Fruit fly (Drosophila melanogaster) whole organism, embryonic: ENCODE data around the gene Fkbp59.

ENCODE experiments used
- CG10321 ChIP-seq: fragments of 200-800 bp; sonication (Bioruptor generic); IDR thresholded peaks from 2 replicates; pipeline ENCODE4 v1.3.6; 2022; ENCODE audit warnings: missing biosample characterization, missing genetic modification characterization
- CG10565 ChIP-seq: fragments of 200-800 bp; sonication (Bioruptor generic); optimal IDR thresholded peaks from 3 replicates; lab custom pipeline; 2016; ENCODE audit warnings: missing biosample characterization, mild to moderate bottlenecking, missing genetic modification characterization
- CG11398 ChIP-seq: fragments of 200-800 bp; sonication (Bioruptor generic); optimal IDR thresholded peaks from 2 replicates; lab custom pipeline; 2016; ENCODE audit warnings: missing biosample characterization, missing genetic modification characterization
- CG17186 ChIP-seq: fragments of 200-800 bp; sonication (Bioruptor generic); optimal IDR thresholded peaks from 3 replicates; lab custom pipeline; 2017; ENCODE audit warnings: missing biosample characterization, missing genetic modification reagents, missing genetic modification characterization
- CG2129 ChIP-seq: fragments of 200-800 bp; sonication (Bioruptor generic); IDR thresholded peaks from 2 replicates; pipeline ENCODE4 v1.3.6; 2022; ENCODE audit warnings: missing biosample characterization, missing genetic modification characterization; ENCODE audit not compliant: partially characterized antibody
- CG2875 ChIP-seq: fragments of 200-800 bp; sonication (Bioruptor generic); optimal IDR thresholded peaks from 2 replicates; lab custom pipeline; 2017; ENCODE audit warnings: missing biosample characterization, mild to moderate bottlenecking, missing genetic modification characterization, missing genetic modification reagents
- CG3163 ChIP-seq: fragments of 200-800 bp; sonication (Bioruptor generic); optimal IDR thresholded peaks from 3 replicates; lab custom pipeline; 2016; ENCODE audit warnings: missing biosample characterization, missing genetic modification characterization
- CG32532 ChIP-seq: fragments of 200-800 bp; sonication (Bioruptor generic); IDR thresholded peaks from 2 replicates; pipeline ENCODE4 v1.3.6; 2022; ENCODE audit warnings: missing biosample characterization, missing genetic modification characterization
- CG32767 ChIP-seq: fragments of 200-800 bp; sonication (Bioruptor generic); IDR thresholded peaks from 2 replicates; pipeline ENCODE4 v1.3.6; 2022; ENCODE audit warnings: missing biosample characterization, missing genetic modification characterization
- CG3281 ChIP-seq: fragments of 200-800 bp; sonication (Bioruptor generic); optimal IDR thresholded peaks from 3 replicates; lab custom pipeline; 2017; ENCODE audit warnings: missing biosample characterization, mild to moderate bottlenecking, missing genetic modification characterization
- CG3407 ChIP-seq: fragments of 200-800 bp; sonication (Bioruptor generic); optimal IDR thresholded peaks from 2 replicates; lab custom pipeline; 2018; ENCODE audit warnings: missing biosample characterization, mild to moderate bottlenecking, missing genetic modification characterization
- CG34422 ChIP-seq: fragments of 200-800 bp; sonication (Bioruptor generic); IDR thresholded peaks from 3 replicates; pipeline ENCODE4 v1.3.6; 2022; ENCODE audit warnings: missing biosample characterization, missing genetic modification characterization
- CG3726 ChIP-seq: fragments of 200-800 bp; sonication (Bioruptor generic); IDR thresholded peaks from 3 replicates; pipeline ENCODE4, ENCODE4 v1.3.6; 2022; ENCODE audit warnings: missing biosample characterization, missing genetic modification characterization
- CG4404 ChIP-seq: fragments of 200-800 bp; sonication (Bioruptor generic); IDR thresholded peaks from 2 replicates; pipeline ENCODE4 v1.3.6; 2022; ENCODE audit warnings: missing biosample characterization, missing genetic modification characterization
- CG4707 ChIP-seq: fragments of 200-800 bp; sonication (Bioruptor generic); optimal IDR thresholded peaks from 2 replicates; lab custom pipeline; 2018; ENCODE audit warnings: missing biosample characterization, mild to moderate bottlenecking, missing genetic modification characterization, moderate library complexity
- CG6254 ChIP-seq: fragments of 200-800 bp; sonication (Bioruptor generic); optimal IDR thresholded peaks from 3 replicates; lab custom pipeline; 2017; ENCODE audit warnings: mild to moderate bottlenecking, missing biosample characterization, missing genetic modification reagents, missing genetic modification characterization
- CG7987 ChIP-seq: fragments of 200-800 bp; sonication (Bioruptor generic); optimal IDR thresholded peaks from 2 replicates; lab custom pipeline; 2018; ENCODE audit warnings: missing biosample characterization, mild to moderate bottlenecking, missing genetic modification characterization, moderate library complexity
- CG8944 ChIP-seq: fragments of 200-800 bp; sonication (Bioruptor generic); optimal IDR thresholded peaks from 3 replicates; lab custom pipeline; 2016; ENCODE audit warnings: missing biosample characterization, missing genetic modification characterization
- Chrac-16 ChIP-seq: fragments of 200-800 bp; sonication (Bioruptor generic); optimal IDR thresholded peaks from 3 replicates; lab custom pipeline; 2016; ENCODE audit warnings: missing biosample characterization, missing genetic modification characterization
- E2f2 ChIP-seq: fragments of 200-800 bp; sonication (Bioruptor generic); IDR thresholded peaks from 2 replicates; pipeline ENCODE4 v1.3.6; 2022; ENCODE audit warnings: missing biosample characterization, missing genetic modification characterization
- ERR ChIP-seq: fragments of 200-800 bp; sonication (Bioruptor generic); optimal IDR thresholded peaks from 2 replicates; lab custom pipeline; 2016; ENCODE audit warnings: missing biosample characterization, missing genetic modification characterization
- Ets97D ChIP-seq: fragments of 200-800 bp; sonication (Bioruptor generic); optimal IDR thresholded peaks from 3 replicates; lab custom pipeline; 2016; ENCODE audit warnings: missing biosample characterization, missing genetic modification characterization
- Hand ChIP-seq: fragments of 200-800 bp; sonication (Bioruptor generic); optimal IDR thresholded peaks from 2 replicates; lab custom pipeline; 2017; ENCODE audit warnings: mild to moderate bottlenecking, missing biosample characterization, missing genetic modification reagents, missing genetic modification characterization
- Max ChIP-seq: fragments of 200-800 bp; sonication (Bioruptor generic); optimal IDR thresholded peaks from 2 replicates; lab custom pipeline; 2016; ENCODE audit warnings: missing biosample characterization, mild to moderate bottlenecking, missing genetic modification characterization
- Neu2 ChIP-seq: fragments of 200-800 bp; sonication (Bioruptor generic); optimal IDR thresholded peaks from 3 replicates; lab custom pipeline; 2016; ENCODE audit warnings: missing biosample characterization, missing genetic modification characterization, borderline replicate concordance
- NfI ChIP-seq: fragments of 200-800 bp; sonication (Bioruptor generic); optimal IDR thresholded peaks from 3 replicates; lab custom pipeline; 2018; ENCODE audit warnings: missing biosample characterization, mild to moderate bottlenecking, missing genetic modification characterization, moderate library complexity
- Ravus ChIP-seq: fragments of 200-800 bp; sonication (Bioruptor generic); IDR thresholded peaks from 2 replicates; pipeline ENCODE4 v1.3.6; 2022; ENCODE audit warnings: missing biosample characterization, missing genetic modification characterization
- Side ChIP-seq: fragments of 200-800 bp; sonication (Bioruptor generic); optimal IDR thresholded peaks from 2 replicates; lab custom pipeline; 2016; ENCODE audit warnings: missing biosample characterization, missing genetic modification characterization
- ac ChIP-seq: fragments of 200-800 bp; sonication (Bioruptor generic); optimal IDR thresholded peaks from 3 replicates; lab custom pipeline; 2017; ENCODE audit warnings: missing biosample characterization, mild to moderate bottlenecking, missing genetic modification characterization
- ash1 ChIP-seq: fragments of 200-800 bp; sonication (Bioruptor generic); optimal IDR thresholded peaks from 2 replicates; lab custom pipeline; 2018; ENCODE audit warnings: missing biosample characterization, mild to moderate bottlenecking, missing genetic modification characterization
- cas ChIP-seq: fragments of 200-800 bp; sonication (Bioruptor generic); IDR thresholded peaks from 2 replicates; pipeline ENCODE4 v1.3.6; 2022; ENCODE audit warnings: missing biosample characterization, missing genetic modification characterization
- crol ChIP-seq: fragments of 200-800 bp; sonication (Bioruptor generic); IDR thresholded peaks from 2 replicates; pipeline ENCODE4 v1.3.6; 2022; ENCODE audit warnings: missing biosample characterization, missing genetic modification characterization
- dmrt99B ChIP-seq: fragments of 200-800 bp; sonication (Bioruptor generic); optimal IDR thresholded peaks from 2 replicates; lab custom pipeline; 2018; ENCODE audit warnings: missing biosample characterization, mild to moderate bottlenecking, missing genetic modification characterization, moderate library complexity
- ems ChIP-seq: fragments of 200-800 bp; sonication (Bioruptor generic); optimal IDR thresholded peaks from 3 replicates; lab custom pipeline; 2016; ENCODE audit warnings: missing biosample characterization, missing genetic modification characterization
- fru ChIP-seq: fragments of >200 bp; optimal IDR thresholded peaks from 2 replicates; lab custom pipeline; 2017
- ftz-f1 ChIP-seq: fragments of 200-800 bp; sonication (Bioruptor generic); optimal IDR thresholded peaks from 2 replicates; lab custom pipeline; 2016; ENCODE audit warnings: missing biosample characterization, missing genetic modification characterization
- gcm ChIP-seq: fragments of 200-800 bp; sonication (Bioruptor generic); optimal IDR thresholded peaks from 2 replicates; lab custom pipeline; 2019; ENCODE audit warnings: missing biosample characterization, mild to moderate bottlenecking, missing genetic modification characterization, moderate library complexity
- gem ChIP-seq: fragments of 200-800 bp; sonication (Bioruptor generic); optimal IDR thresholded peaks from 2 replicates; lab custom pipeline; 2019; ENCODE audit warnings: missing biosample characterization, mild to moderate bottlenecking, missing genetic modification characterization, moderate library complexity
- gfzf ChIP-seq: fragments of 200-800 bp; sonication (Bioruptor generic); optimal IDR thresholded peaks from 2 replicates; lab custom pipeline; 2016; ENCODE audit warnings: missing biosample characterization, mild to moderate bottlenecking, missing genetic modification characterization, moderate library complexity
- inv ChIP-seq: fragments of 200-800 bp; sonication (Bioruptor generic); IDR thresholded peaks from 2 replicates; pipeline ENCODE4 v1.3.6; 2022; ENCODE audit warnings: missing biosample characterization, missing genetic modification characterization; ENCODE audit not compliant: partially characterized antibody
- ken ChIP-seq: fragments of 200-800 bp; sonication (Bioruptor generic); IDR thresholded peaks from 3 replicates; pipeline ENCODE4 v1.3.6; 2022; ENCODE audit warnings: missing biosample characterization, missing genetic modification characterization
- luna ChIP-seq: fragments of 200-800 bp; sonication (Bioruptor generic); optimal IDR thresholded peaks from 2 replicates; lab custom pipeline; 2016; ENCODE audit warnings: missing biosample characterization, missing genetic modification characterization
- p53 ChIP-seq: fragments of 200-800 bp; sonication (Bioruptor generic); optimal IDR thresholded peaks from 2 replicates; lab custom pipeline; 2016; ENCODE audit warnings: missing biosample characterization, missing genetic modification characterization
- pros ChIP-seq: fragments of 200-800 bp; sonication (Bioruptor generic); optimal IDR thresholded peaks from 3 replicates; lab custom pipeline; 2019; ENCODE audit warnings: missing biosample characterization, mild to moderate bottlenecking, missing genetic modification characterization, moderate library complexity
- run ChIP-seq: fragments of 200-800 bp; sonication (Bioruptor generic); optimal IDR thresholded peaks from 3 replicates; lab custom pipeline; 2018; ENCODE audit warnings: missing biosample characterization, mild to moderate bottlenecking, missing genetic modification characterization
- scrt ChIP-seq: fragments of 200-800 bp; sonication (Bioruptor generic); optimal IDR thresholded peaks from 2 replicates; lab custom pipeline; 2018; ENCODE audit warnings: missing biosample characterization, mild to moderate bottlenecking, missing genetic modification characterization, moderate library complexity
- so ChIP-seq: fragments of 200-800 bp; sonication (Bioruptor generic); IDR thresholded peaks from 3 replicates; pipeline ENCODE4 v1.3.6; 2022; ENCODE audit warnings: missing biosample characterization, missing genetic modification characterization
- tin ChIP-seq: fragments of 200-800 bp; sonication (Bioruptor generic); optimal IDR thresholded peaks from 3 replicates; lab custom pipeline; 2016; ENCODE audit warnings: missing biosample characterization, missing genetic modification characterization
- tup ChIP-seq: fragments of 200-800 bp; sonication (Bioruptor generic); optimal IDR thresholded peaks from 2 replicates; lab custom pipeline; 2016; ENCODE audit warnings: missing biosample characterization, mild to moderate bottlenecking, missing genetic modification characterization, moderate library complexity
- vnd ChIP-seq: fragments of 200-800 bp; sonication (Bioruptor generic); IDR thresholded peaks from 3 replicates; pipeline ENCODE4 v1.3.6; 2022; ENCODE audit warnings: missing biosample characterization, missing genetic modification characterization; ENCODE audit not compliant: partially characterized antibody
- wek ChIP-seq: fragments of 200-800 bp; sonication (Bioruptor generic); optimal IDR thresholded peaks from 3 replicates; lab custom pipeline; 2018; ENCODE audit warnings: missing biosample characterization, mild to moderate bottlenecking, missing genetic modification characterization, moderate library complexity

Gene Fkbp59

dm6 chr2L:9894871-9895364 is 7.1 kb downstream of the Fkbp59 start, which contains the start of gene Bka (continued):
- TF ChIP-seq Ravus (GFP tag; lab: Robert Waterston, UW) (no peak), Chrac-16 (GFP tag; lab: Kevin White, UChicago) (no peak), CG3281 (GFP tag; lab: Kevin White, UChicago) (peak; percentile 70), inv (peak; percentile 97), CG2875 (GFP tag; lab: Kevin White, UChicago) (peak; percentile 8), gfzf (peak; percentile 18), NfI (GFP tag; lab: Kevin White, UChicago) (peak; percentile 68), scrt (GFP tag; lab: Kevin White, UChicago) (peak; percentile 50), CG6254 (GFP tag; lab: Kevin White, UChicago) (peak; percentile 63), Hand (GFP tag; lab: Kevin White, UChicago) (peak; percentile 56), Ets97D (GFP tag; lab: Kevin White, UChicago) (peak; percentile 95), ERR (GFP tag; lab: Kevin White, UChicago) (peak; percentile 0), CG10565 (no peak), CG34422 (GFP tag; lab: Robert Waterston, UW) (peak; percentile 55; the same call in 1 of the 3 replicates), tup (GFP tag; lab: Kevin White, UChicago) (peak; percentile 13), CG4404 (GFP tag; lab: Robert Waterston, UW) (no peak), ash1 (GFP tag; lab: Kevin White, UChicago) (no peak), CG7987 (peak; percentile 65), gcm (GFP tag; lab: Kevin White, UChicago) (peak; percentile 69), tin (no peak), ken (no peak), CG10321 (GFP tag; lab: Robert Waterston, UW) (no peak), p53 (GFP tag; lab: Kevin White, UChicago) (no peak), fru (lab: Kevin White, UChicago) (no peak), run (tag; lab: Kevin White, UChicago) (no peak), pros (GFP tag; lab: Kevin White, UChicago) (peak; percentile 6), CG3163 (peak; percentile 2), CG8944 (GFP tag; lab: Kevin White, UChicago) (no peak), CG4707 (GFP tag; lab: Kevin White, UChicago) (peak; percentile 37), ac (GFP tag; lab: Kevin White, UChicago) (no peak), so (no peak), ems (GFP tag; lab: Kevin White, UChicago) (peak; percentile 17), Max (GFP tag; lab: Kevin White, UChicago) (peak; percentile 73), CG32767 (GFP tag; lab: Robert Waterston, UW) (no peak), cas (GFP tag; lab: Robert Waterston, UW) (no peak), Neu2 (GFP tag; lab: Kevin White, UChicago) (no peak), dmrt99B (no peak), gem (tag; lab: Kevin White, UChicago) (peak; percentile 49), crol (GFP tag; lab: Robert Waterston, UW) (no peak), E2f2 (GFP tag; lab: Robert Waterston, UW) (peak; percentile 79), CG3726 (GFP tag; lab: Robert Waterston, UW) (no peak), CG11398 (GFP tag; lab: Kevin White, UChicago) (no peak), Side (no peak), luna (GFP tag; lab: Kevin White, UChicago) (no peak), CG17186 (peak; percentile 67), vnd (peak; percentile 98), wek (peak; percentile 40), CG32532 (peak; percentile 62), ftz-f1 (no peak), CG2129 (GFP tag; lab: Robert Waterston, UW) (peak; percentile 99), CG3407 (GFP tag; lab: Kevin White, UChicago) (peak; percentile 42)
